Worm (Caenorhabditis elegans) whole organism, late embryonic: ENCODE data around the gene hrg-4.

ENCODE experiments used
- C08G9.2 ChIP-seq: sonication (generic microtip); optimal IDR thresholded peaks from 2 replicates; lab custom pipeline; 2016; ENCODE audit warnings: mild to moderate bottlenecking, missing genetic modification characterization, moderate library complexity, missing compliant biosample characterization
- C38D4.7 ChIP-seq: fragments of 200-800 bp; sonication (Bioruptor generic); optimal IDR thresholded peaks from 2 replicates; lab custom pipeline; 2018; ENCODE audit warnings: mild to moderate bottlenecking, missing genetic modification characterization, moderate library complexity, missing compliant biosample characterization
- K02D7.2 ChIP-seq: sonication (generic microtip); optimal IDR thresholded peaks from 2 replicates; lab custom pipeline; 2017; ENCODE audit warnings: mild to moderate bottlenecking, missing genetic modification characterization, missing compliant biosample characterization
- K09A11.1 ChIP-seq: sonication (generic microtip); optimal IDR thresholded peaks from 2 replicates; lab custom pipeline; 2017; ENCODE audit warnings: antibody characterized with exemption, mild to moderate bottlenecking, missing genetic modification characterization, missing compliant biosample characterization; ENCODE audit not compliant: insufficient read depth
- T23F11.4 ChIP-seq: fragments of 200-800 bp; sonication (Bioruptor generic); optimal IDR thresholded peaks from 2 replicates; lab custom pipeline; 2018; ENCODE audit warnings: mild to moderate bottlenecking, missing genetic modification characterization, missing compliant biosample characterization
- ahr-1 ChIP-seq: sonication (generic microtip); optimal IDR thresholded peaks from 2 replicates; lab custom pipeline; 2016; ENCODE audit warnings: missing genetic modification characterization, missing compliant biosample characterization
- ama-1 ChIP-seq: fragments of 150-350 bp; optimal IDR thresholded peaks from 2 replicates; lab custom pipeline; 2014
- ceh-14 ChIP-seq: sonication (generic microtip); optimal IDR thresholded peaks from 2 replicates; lab custom pipeline; 2016; ENCODE audit warnings: missing genotype, missing genetic modification characterization, missing compliant biosample characterization
- ceh-18 ChIP-seq: sonication (generic microtip); optimal IDR thresholded peaks from 2 replicates; lab custom pipeline; 2016; ENCODE audit warnings: missing genetic modification characterization, missing compliant biosample characterization
- ceh-22 ChIP-seq: sonication (generic microtip); optimal IDR thresholded peaks from 2 replicates; lab custom pipeline; 2017; ENCODE audit warnings: missing biosample characterization, missing genetic modification characterization
- ceh-24 ChIP-seq: sonication (generic microtip); optimal IDR thresholded peaks from 2 replicates; lab custom pipeline; 2016; ENCODE audit warnings: mild to moderate bottlenecking, missing genetic modification characterization, missing compliant biosample characterization
- ceh-30 ChIP-seq: fragments of 150-350 bp; optimal IDR thresholded peaks from 2 replicates; lab custom pipeline; 2014; ENCODE audit warnings: missing biosample characterization, missing genetic modification characterization
- ceh-45 ChIP-seq: fragments of 200-800 bp; sonication (Bioruptor generic); IDR thresholded peaks from 2 replicates; pipeline ENCODE4 v1.3.6; 2022; ENCODE audit warnings: missing genetic modification reagents, missing genetic modification characterization, missing compliant biosample characterization
- ceh-48 ChIP-seq: sonication (generic microtip); optimal IDR thresholded peaks from 2 replicates; lab custom pipeline; 2016; ENCODE audit warnings: missing genetic modification characterization, inconsistent platforms, missing compliant biosample characterization
- ceh-6 ChIP-seq: fragments of 200-800 bp; sonication (Bioruptor generic); optimal IDR thresholded peaks from 2 replicates; lab custom pipeline; 2018; ENCODE audit warnings: mild to moderate bottlenecking, missing genetic modification characterization, missing compliant biosample characterization
- ceh-9 ChIP-seq: sonication (generic microtip); optimal IDR thresholded peaks from 2 replicates; lab custom pipeline; 2016; ENCODE audit warnings: mild to moderate bottlenecking, missing genetic modification characterization, inconsistent platforms, missing compliant biosample characterization
- che-1 ChIP-seq: sonication (generic microtip); optimal IDR thresholded peaks from 2 replicates; lab custom pipeline; 2016; ENCODE audit warnings: mild to moderate bottlenecking, missing genetic modification characterization, missing compliant biosample characterization
- dmd-4 ChIP-seq: sonication (generic microtip); optimal IDR thresholded peaks from 2 replicates; lab custom pipeline; 2016; ENCODE audit warnings: borderline replicate concordance, missing genetic modification characterization, missing compliant biosample characterization
- elt-2 ChIP-seq: sonication (generic microtip); optimal IDR thresholded peaks from 2 replicates; lab custom pipeline; 2016; ENCODE audit warnings: missing genetic modification reagents, missing genetic modification characterization, missing compliant biosample characterization
- elt-4 ChIP-seq: sonication (generic microtip); optimal IDR thresholded peaks from 2 replicates; lab custom pipeline; 2016; ENCODE audit warnings: missing genetic modification characterization, missing compliant biosample characterization
- eyg-1 ChIP-seq: sonication (generic microtip); optimal IDR thresholded peaks from 2 replicates; lab custom pipeline; 2016; ENCODE audit warnings: missing genotype, missing genetic modification characterization, missing compliant biosample characterization
- fax-1 ChIP-seq: sonication (generic microtip); optimal IDR thresholded peaks from 2 replicates; lab custom pipeline; 2016; ENCODE audit warnings: missing genotype, missing genetic modification characterization, missing compliant biosample characterization
- gmeb-2 ChIP-seq: sonication (generic microtip); optimal IDR thresholded peaks from 2 replicates; lab custom pipeline; 2016; ENCODE audit warnings: missing genetic modification characterization, inconsistent platforms, missing compliant biosample characterization
- hlh-13 ChIP-seq: fragments of 200-800 bp; sonication (Bioruptor generic); optimal IDR thresholded peaks from 2 replicates; lab custom pipeline; 2018; ENCODE audit warnings: mild to moderate bottlenecking, missing genetic modification characterization, missing compliant biosample characterization
- hlh-15 ChIP-seq: sonication (generic microtip); optimal IDR thresholded peaks from 2 replicates; lab custom pipeline; 2016; ENCODE audit warnings: missing genetic modification characterization, missing compliant biosample characterization
- hlh-30 ChIP-seq: sonication (generic microtip); optimal IDR thresholded peaks from 2 replicates; lab custom pipeline; 2017; ENCODE audit warnings: antibody characterized with exemption, missing genetic modification characterization, missing compliant biosample characterization; ENCODE audit not compliant: insufficient read depth
- lim-6 ChIP-seq: sonication (generic microtip); optimal IDR thresholded peaks from 2 replicates; lab custom pipeline; 2016; ENCODE audit warnings: missing genetic modification characterization, missing compliant biosample characterization
- madf-2 ChIP-seq: sonication (generic microtip); optimal IDR thresholded peaks from 2 replicates; lab custom pipeline; 2017; ENCODE audit warnings: missing genetic modification characterization, missing compliant biosample characterization
- nfya-1 ChIP-seq: sonication (generic microtip); optimal IDR thresholded peaks from 2 replicates; lab custom pipeline; 2017; ENCODE audit warnings: missing genetic modification characterization, mild to moderate bottlenecking, missing compliant biosample characterization, antibody characterized with exemption, moderate library complexity
- npax-4 ChIP-seq: sonication (generic microtip); optimal IDR thresholded peaks from 2 replicates; lab custom pipeline; 2016; ENCODE audit warnings: missing genetic modification characterization, missing compliant biosample characterization
- odd-2 ChIP-seq: sonication (generic microtip); optimal IDR thresholded peaks from 2 replicates; lab custom pipeline; 2017; ENCODE audit warnings: antibody characterized with exemption, mild to moderate bottlenecking, missing genetic modification characterization, missing compliant biosample characterization
- pat-9 ChIP-seq: fragments of 200-800 bp; sonication (Bioruptor generic); optimal IDR thresholded peaks from 2 replicates; lab custom pipeline; 2018; ENCODE audit warnings: mild to moderate bottlenecking, missing genetic modification characterization, moderate library complexity, missing compliant biosample characterization
- pha-4 ChIP-seq: fragments of 150-350 bp; optimal IDR thresholded peaks from 2 replicates; lab custom pipeline; 2018; ENCODE audit warnings: missing biosample characterization, missing genetic modification reagents, missing genetic modification characterization
- pqm-1 ChIP-seq: sonication (generic microtip); optimal IDR thresholded peaks from 2 replicates; lab custom pipeline; 2016; ENCODE audit warnings: missing genetic modification characterization, missing compliant biosample characterization
- pros-1 ChIP-seq: fragments of 150-350 bp; optimal IDR thresholded peaks from 2 replicates; lab custom pipeline; 2014; ENCODE audit warnings: missing biosample characterization, missing genetic modification reagents, missing genetic modification characterization
- rnt-1 ChIP-seq: sonication (generic microtip); optimal IDR thresholded peaks from 2 replicates; lab custom pipeline; 2016; ENCODE audit warnings: missing genetic modification characterization, missing compliant biosample characterization
- sox-4 ChIP-seq: sonication (generic microtip); optimal IDR thresholded peaks from 2 replicates; lab custom pipeline; 2017; ENCODE audit warnings: mild to moderate bottlenecking, missing genetic modification characterization, inconsistent platforms, missing compliant biosample characterization
- ttx-3 ChIP-seq: sonication (generic microtip); optimal IDR thresholded peaks from 2 replicates; lab custom pipeline; 2016; ENCODE audit warnings: missing genetic modification reagents, missing genetic modification characterization, missing compliant biosample characterization
- unc-3 ChIP-seq, 2 experiments: fragments of 200-800 bp in 1 of 2; sonication (Bioruptor generic) in 1 of 2; sonication (generic microtip) in 1 of 2; conservative IDR thresholded peaks in 1 of 2; optimal IDR thresholded peaks in 1 of 2; 2 replicates each; pipeline versions ENCODE4 v1.3.6 to Lab custom; 2016 to 2022; ENCODE audit warnings: missing compliant biosample characterization in 2 of 2, missing genetic modification characterization in 2 of 2, missing genetic modification reagents in 1 of 2
- unc-42 ChIP-seq: sonication (generic microtip); optimal IDR thresholded peaks from 2 replicates; lab custom pipeline; 2016; ENCODE audit warnings: missing genotype, missing genetic modification characterization, missing compliant biosample characterization
- unc-55 ChIP-seq: sonication (generic microtip); optimal IDR thresholded peaks from 2 replicates; lab custom pipeline; 2017; ENCODE audit warnings: missing biosample characterization, missing genetic modification reagents, missing genetic modification characterization
- unc-86 ChIP-seq: sonication (generic microtip); optimal IDR thresholded peaks from 2 replicates; lab custom pipeline; 2016; ENCODE audit warnings: missing genetic modification characterization, missing compliant biosample characterization
- zip-5 ChIP-seq: sonication (generic microtip); optimal IDR thresholded peaks from 2 replicates; lab custom pipeline; 2016; ENCODE audit warnings: missing genetic modification characterization, missing compliant biosample characterization

Gene hrg-4

ce11 chrIV:11025941-11026340 lies 4.9 kb downstream of the hrg-4 start (continued):
- peak; percentile 100 for TF ChIP-seq eyg-1 (tag; lab: Kevin White, UChicago)
- peak; percentile 99 for TF ChIP-seq pat-9
- peak; percentile 97 for TF ChIP-seq sox-4 (tag; lab: Kevin White, UChicago)
- peak; percentile 87 for TF ChIP-seq ceh-18 (tag; lab: Kevin White, UChicago)
- peak; percentile 95 for TF ChIP-seq ceh-22 (tag; lab: Kevin White, UChicago)
- TF ChIP-seq T23F11.4: peak; percentile 98
- TF ChIP-seq ceh-30 (tag; lab: Kevin White, UChicago): peak; percentile 92
- TF ChIP-seq pros-1: no peak
- peak; percentile 97 for TF ChIP-seq ceh-45
- peak; percentile 77 for TF ChIP-seq pqm-1 (tag; lab: Kevin White, UChicago)
- peak; percentile 86 for TF ChIP-seq ceh-14 (tag; lab: Kevin White, UChicago)
- TF ChIP-seq K09A11.1 (tag; lab: Kevin White, UChicago): peak; percentile 94
- TF ChIP-seq dmd-4: peak; percentile 97
- peak; percentile 86 for TF ChIP-seq ama-1 (lab: Kevin White, UChicago)
- TF ChIP-seq elt-4 (tag; lab: Kevin White, UChicago): peak; percentile 72
- peak; percentile 92 for TF ChIP-seq C08G9.2
- TF ChIP-seq unc-3 (GFP tag; conservative IDR thresholded peaks at IDR 0.05; lab: Robert Waterston, UW): peak; percentile 94
- peak; percentile 96 for TF ChIP-seq unc-3 (tag; optimal IDR thresholded peaks at IDR 0.05; lab: Kevin White, UChicago)
- TF ChIP-seq che-1: peak; percentile 97

- TF ChIP-seq npax-4 (tag; lab: Kevin White, UChicago): no peak
- no peak for TF ChIP-seq ceh-30 (tag; lab: Kevin White, UChicago)
- TF ChIP-seq K09A11.1 (tag; lab: Kevin White, UChicago): no peak
- TF ChIP-seq C38D4.7 (GFP tag; lab: Kevin White, UChicago): no peak
- no peak for TF ChIP-seq odd-2 (tag; lab: Kevin White, UChicago)
- TF ChIP-seq ceh-22 (tag; lab: Kevin White, UChicago): no peak
- TF ChIP-seq ceh-48 (tag; lab: Kevin White, UChicago): no peak
- TF ChIP-seq hlh-15: no peak
- TF ChIP-seq hlh-13 (GFP tag; lab: Kevin White, UChicago): no peak
- TF ChIP-seq rnt-1 (tag; lab: Kevin White, UChicago): no peak
- no peak for TF ChIP-seq ceh-6 (GFP tag; lab: Kevin White, UChicago)
- TF ChIP-seq ceh-14 (tag; lab: Kevin White, UChicago): no peak
- TF ChIP-seq nfya-1 (tag; lab: Kevin White, UChicago): no peak
- TF ChIP-seq che-1: no peak
- TF ChIP-seq madf-2 (tag; lab: Kevin White, UChicago): no peak
- TF ChIP-seq hlh-30 (tag; lab: Kevin White, UChicago): no peak
- no peak for TF ChIP-seq unc-3 (GFP tag; conservative IDR thresholded peaks at IDR 0.05; lab: Robert Waterston, UW)
- TF ChIP-seq unc-3 (tag; optimal IDR thresholded peaks at IDR 0.05; lab: Kevin White, UChicago): no peak
- no peak for TF ChIP-seq unc-86 (tag; lab: Kevin White, UChicago)
- TF ChIP-seq gmeb-2 (tag; lab: Kevin White, UChicago): no peak
These were observed 8.5 kb downstream of the hrg-4 start, which contains the start of gene alh-3 for ce11 chrIV:11022303-11022702. TSS of gene alh-3 (plus strand) at chrIV:11022603.

ce11 chrIV:11021512-11022268 lies 9.1 kb downstream of the hrg-4 start, which contains the start of gene mogs-1:
TSS of gene mogs-1 (minus strand) at chrIV:11021928.
- TF ChIP-seq C08G9.2: no peak

- peak; percentile 73 for TF ChIP-seq elt-2 (tag; lab: Kevin White, UChicago)
- peak; percentile 14 for TF ChIP-seq ceh-14 (tag; lab: Kevin White, UChicago)
- no peak for TF ChIP-seq fax-1
- TF ChIP-seq hlh-15: no peak
- TF ChIP-seq ceh-45: no peak
- no peak for TF ChIP-seq ahr-1
- no peak for TF ChIP-seq pha-4
- no peak for TF ChIP-seq ama-1 (lab: Kevin White, UChicago)
- no peak for TF ChIP-seq sox-4 (tag; lab: Kevin White, UChicago)
- peak; percentile 82 for TF ChIP-seq unc-42 (tag; lab: Kevin White, UChicago)
- TF ChIP-seq ttx-3: no peak
- no peak for TF ChIP-seq ceh-24
- TF ChIP-seq lim-6 (tag; lab: Kevin White, UChicago): no peak
- TF ChIP-seq K02D7.2: no peak
- TF ChIP-seq zip-5 (tag; lab: Kevin White, UChicago): no peak
- no peak for TF ChIP-seq ceh-9 (tag; lab: Kevin White, UChicago)
- TF ChIP-seq unc-55: no peak
- no peak for TF ChIP-seq ceh-18 (tag; lab: Kevin White, UChicago)
- no peak for TF ChIP-seq elt-4 (tag; lab: Kevin White, UChicago)
- no peak for TF ChIP-seq ceh-30 (tag; lab: Kevin White, UChicago)
These were observed 10.7 kb downstream of the hrg-4 start, which contains the start of gene F13H10.8 for ce11 chrIV:11019962-11020550. TSS of gene F13H10.8 (plus strand) at chrIV:11020517.
